Worm (Caenorhabditis elegans) whole organism, early embryonic: Measurements from ENCODE around the gene F25F2.1.

Source experiments
- B0310.2 ChIP-seq: sonication (generic microtip); optimal IDR thresholded peaks from 2 replicates; lab custom pipeline; 2016; ENCODE audit warnings: mild to moderate bottlenecking, missing genetic modification characterization, missing compliant biosample characterization
- aly-1 ChIP-seq: sonication (generic microtip); optimal IDR thresholded peaks from 2 replicates; lab custom pipeline; 2016; ENCODE audit warnings: missing genetic modification characterization, missing compliant biosample characterization
- ama-1 ChIP-seq: fragments of 150-350 bp; optimal IDR thresholded peaks from 2 replicates; lab custom pipeline; 2014
- ceh-13 ChIP-seq: fragments of 200-800 bp; sonication (Bioruptor generic); optimal IDR thresholded peaks from 2 replicates; lab custom pipeline; 2018; ENCODE audit warnings: mild to moderate bottlenecking, missing genetic modification characterization, missing compliant biosample characterization
- ets-7 ChIP-seq: sonication (generic microtip); optimal IDR thresholded peaks from 2 replicates; lab custom pipeline; 2016; ENCODE audit warnings: missing genotype, missing genetic modification characterization, missing compliant biosample characterization
- flt-1 ChIP-seq: fragments of 200-800 bp; sonication (Bioruptor generic); IDR thresholded peaks from 2 replicates; pipeline ENCODE4 v1.3.6; 2022; ENCODE audit warnings: missing genetic modification characterization, missing compliant biosample characterization
- hmbx-1 ChIP-seq: sonication (generic microtip); optimal IDR thresholded peaks from 2 replicates; lab custom pipeline; 2016; ENCODE audit warnings: mild to moderate bottlenecking, missing genetic modification characterization, missing compliant biosample characterization
- hnd-1 ChIP-seq: sonication (generic microtip); optimal IDR thresholded peaks from 2 replicates; lab custom pipeline; 2016; ENCODE audit warnings: missing genetic modification characterization, missing compliant biosample characterization
- pes-1 ChIP-seq: fragments of 200-800 bp; sonication (Bioruptor generic); IDR thresholded peaks from 2 replicates; pipeline ENCODE4 v1.3.6; 2022; ENCODE audit warnings: missing genetic modification reagents, missing genetic modification characterization, missing compliant biosample characterization
- scrt-1 ChIP-seq: fragments of 200-800 bp; sonication (Bioruptor generic); IDR thresholded peaks from 2 replicates; pipeline ENCODE4 v1.3.6; 2022; ENCODE audit warnings: missing genetic modification characterization, missing compliant biosample characterization
- tbx-11 ChIP-seq: fragments of 200-800 bp; sonication (Bioruptor generic); IDR thresholded peaks from 2 replicates; pipeline ENCODE4 v1.3.6; 2022; ENCODE audit warnings: missing genetic modification characterization, missing compliant biosample characterization
- tbx-37 ChIP-seq: fragments of 200-800 bp; sonication (Bioruptor generic); conservative IDR thresholded peaks from 2 replicates; pipeline ENCODE4 v1.3.6; 2022; ENCODE audit warnings: missing genetic modification reagents, missing genetic modification characterization, missing compliant biosample characterization
- tra-4 ChIP-seq: sonication (generic microtip); optimal IDR thresholded peaks from 2 replicates; lab custom pipeline; 2017; ENCODE audit warnings: missing genetic modification characterization, missing compliant biosample characterization

- TF ChIP-seq flt-1 = no peak
- TF ChIP-seq ama-1 (lab: Kevin White, UChicago) = no peak
- TF ChIP-seq aly-1 (tag; lab: Kevin White, UChicago) = no peak
- TF ChIP-seq hnd-1 (tag; lab: Kevin White, UChicago) = no peak
- TF ChIP-seq B0310.2 (tag; lab: Kevin White, UChicago) = no peak
- TF ChIP-seq pes-1 = no peak
- no peak for TF ChIP-seq tbx-37 (GFP tag; lab: Robert Waterston, UW)
- TF ChIP-seq tbx-11 (GFP tag; lab: Robert Waterston, UW) = no peak
- no peak for TF ChIP-seq hmbx-1 (tag; lab: Kevin White, UChicago)
- no peak for TF ChIP-seq ceh-13 (GFP tag; lab: Kevin White, UChicago)
- no peak for TF ChIP-seq tra-4
- TF ChIP-seq scrt-1 = no peak
- no peak for TF ChIP-seq ets-7 (tag; lab: Kevin White, UChicago)
Observed at ce11 chrIII:4488892-4489409, 19.7 kb upstream of the F25F2.1 start, which contains the start of gene cpg-1.
